Worm (Caenorhabditis elegans) whole organism, mixed stage, embryonic: ENCODE data around the gene cpt-1.

ENCODE experiments used
- bed-3 ChIP-seq: fragments of 200-800 bp; sonication (Bioruptor generic); optimal IDR thresholded peaks from 3 replicates; lab custom pipeline; 2018; ENCODE audit warnings: mild to moderate bottlenecking, missing genetic modification characterization, moderate library complexity, missing compliant biosample characterization
- blmp-1 ChIP-seq: fragments of 150-350 bp; optimal IDR thresholded peaks from 2 replicates; lab custom pipeline; 2014; ENCODE audit warnings: missing biosample characterization, missing genetic modification characterization
- ces-1 ChIP-seq: fragments of 150-350 bp; optimal IDR thresholded peaks from 2 replicates; lab custom pipeline; 2014; ENCODE audit warnings: missing biosample characterization, missing genetic modification reagents, missing genetic modification characterization
- drap-1 ChIP-seq: fragments of 200-800 bp; sonication (Bioruptor generic); optimal IDR thresholded peaks from 3 replicates; lab custom pipeline; 2018; ENCODE audit warnings: mild to moderate bottlenecking, missing genetic modification characterization, missing compliant biosample characterization
- elt-3 ChIP-seq: fragments of 150-350 bp; optimal IDR thresholded peaks from 2 replicates; lab custom pipeline; 2014; ENCODE audit warnings: missing biosample characterization, missing genetic modification characterization
- flh-1 ChIP-seq: fragments of 200-800 bp; sonication (Bioruptor generic); optimal IDR thresholded peaks from 2 replicates; lab custom pipeline; 2018; ENCODE audit warnings: mild to moderate bottlenecking, missing genetic modification characterization, moderate library complexity, missing compliant biosample characterization
- lin-13 ChIP-seq: fragments of 150-350 bp; optimal IDR thresholded peaks from 2 replicates; lab custom pipeline; 2014; ENCODE audit warnings: missing biosample characterization, missing genetic modification characterization
- mab-5 ChIP-seq: fragments of 150-350 bp; optimal IDR thresholded peaks from 2 replicates; lab custom pipeline; 2014; ENCODE audit warnings: missing biosample characterization, missing genetic modification characterization
- nhr-237 ChIP-seq: fragments of 150-350 bp; optimal IDR thresholded peaks from 2 replicates; lab custom pipeline; 2014; ENCODE audit warnings: missing biosample characterization, missing genetic modification characterization
- nhr-76 ChIP-seq: sonication (generic microtip); optimal IDR thresholded peaks from 2 replicates; lab custom pipeline; 2017; ENCODE audit warnings: missing biosample characterization, missing genetic modification characterization
- snpc-4 ChIP-seq: fragments of 150-350 bp; optimal IDR thresholded peaks from 2 replicates; lab custom pipeline; 2014; ENCODE audit warnings: missing biosample characterization, missing genetic modification characterization
- unc-39 ChIP-seq: fragments of 150-350 bp; optimal IDR thresholded peaks from 2 replicates; lab custom pipeline; 2014; ENCODE audit warnings: missing biosample characterization, missing genetic modification characterization
- unc-62 ChIP-seq: fragments of 150-350 bp; optimal IDR thresholded peaks from 2 replicates; lab custom pipeline; 2014; ENCODE audit warnings: missing biosample characterization, missing genetic modification reagents, missing genetic modification characterization
- ztf-11 ChIP-seq: fragments of 150-350 bp; optimal IDR thresholded peaks from 2 replicates; lab custom pipeline; 2014; ENCODE audit warnings: missing biosample characterization, missing genetic modification characterization

ce11 chrII:12818488-12818887 is 22.2 kb upstream of the cpt-1 start, which contains the start of gene Y46G5A.22:
- TF ChIP-seq drap-1 (GFP tag; lab: Kevin White, UChicago) (no peak), lin-13 (tag; lab: Kevin White, UChicago) (no peak), mab-5 (tag; lab: Kevin White, UChicago) (no peak), elt-3 (no peak), nhr-237 (tag; lab: Kevin White, UChicago) (no peak), ces-1 (GFP tag; lab: Kevin White, UChicago) (no peak), snpc-4 (tag; lab: Kevin White, UChicago) (no peak), unc-39 (tag; lab: Kevin White, UChicago) (no peak), ztf-11 (tag; lab: Kevin White, UChicago) (no peak), bed-3 (GFP tag; lab: Kevin White, UChicago) (no peak), unc-62 (no peak), flh-1 (no peak), blmp-1 (no peak), nhr-76 (no peak)
